Worm (Caenorhabditis elegans) whole organism, L3 larva: ENCODE results near the gene R13A1.1.
A peak's percentile ranks its signal among the peaks of the same experiment; 100 is the strongest.

ENCODE experiments used
- ZK546.5 ChIP-seq: sonication (generic microtip); optimal IDR thresholded peaks from 2 replicates; lab custom pipeline; 2017; ENCODE audit warnings: missing biosample characterization, missing genetic modification characterization
- aly-2 ChIP-seq: fragments of 150-350 bp; optimal IDR thresholded peaks from 2 replicates; lab custom pipeline; 2014; ENCODE audit warnings: missing biosample characterization, missing genetic modification characterization
- ceh-28 ChIP-seq: fragments of 150-350 bp; optimal IDR thresholded peaks from 2 replicates; lab custom pipeline; 2014; ENCODE audit warnings: missing biosample characterization, missing genetic modification reagents, missing genetic modification characterization
- ceh-82 ChIP-seq: fragments of 150-350 bp; optimal IDR thresholded peaks from 2 replicates; lab custom pipeline; 2014; ENCODE audit warnings: missing biosample characterization, missing genetic modification characterization
- ceh-9 ChIP-seq: sonication (generic microtip); optimal IDR thresholded peaks from 2 replicates; lab custom pipeline; 2018; ENCODE audit warnings: missing biosample characterization, missing genetic modification characterization
- daf-12 ChIP-seq: fragments of 150-350 bp; optimal IDR thresholded peaks from 2 replicates; lab custom pipeline; 2014; ENCODE audit warnings: missing biosample characterization, missing genetic modification reagents, missing genetic modification characterization
- egl-27 ChIP-seq: sonication (generic microtip); optimal IDR thresholded peaks from 4 replicates; lab custom pipeline; 2017; ENCODE audit warnings: missing biosample characterization, missing genetic modification reagents, missing genetic modification characterization
- egl-5 ChIP-seq: fragments of 150-350 bp; optimal IDR thresholded peaks from 2 replicates; lab custom pipeline; 2017; ENCODE audit warnings: missing biosample characterization, missing genetic modification reagents, missing genetic modification characterization, inconsistent platforms
- elt-1 ChIP-seq: fragments of 150-350 bp; optimal IDR thresholded peaks from 2 replicates; lab custom pipeline; 2014; ENCODE audit warnings: missing biosample characterization, missing genetic modification characterization
- elt-2 ChIP-seq: sonication (generic microtip); optimal IDR thresholded peaks from 2 replicates; lab custom pipeline; 2016; ENCODE audit warnings: missing genetic modification reagents, mild to moderate bottlenecking, missing genetic modification characterization, missing compliant biosample characterization
- elt-3 ChIP-seq, 3 experiments: fragments of 150-350 bp in 1 of 3; sonication (generic microtip) in 2 of 3; optimal IDR thresholded peaks; 2 replicates in 2 of 3; 4 replicates in 1 of 3; lab custom pipeline; 2014 to 2017; ENCODE audit warnings: missing biosample characterization in 3 of 3, missing genetic modification characterization in 3 of 3
- eor-1 ChIP-seq, 2 experiments: fragments of 150-350 bp; optimal IDR thresholded peaks; 2 replicates each; lab custom pipeline; 2014 to 2018; ENCODE audit warnings: missing biosample characterization in 2 of 2, missing genetic modification characterization in 2 of 2
- fkh-10 ChIP-seq: sonication (generic microtip); optimal IDR thresholded peaks from 2 replicates; lab custom pipeline; 2017; ENCODE audit warnings: missing biosample characterization, missing genetic modification reagents, missing genetic modification characterization
- fkh-2 ChIP-seq: fragments of 150-350 bp; optimal IDR thresholded peaks from 2 replicates; lab custom pipeline; 2014; ENCODE audit warnings: missing biosample characterization, missing genetic modification reagents, missing genetic modification characterization
- fos-1 ChIP-seq: fragments of 150-350 bp; optimal IDR thresholded peaks from 2 replicates; lab custom pipeline; 2014; ENCODE audit warnings: missing biosample characterization, missing genetic modification characterization
- hmg-11 ChIP-seq: sonication (generic microtip); optimal IDR thresholded peaks from 2 replicates; lab custom pipeline; 2016; ENCODE audit warnings: missing genetic modification characterization, missing compliant biosample characterization
- jun-1 ChIP-seq: fragments of 150-350 bp; optimal IDR thresholded peaks from 2 replicates; lab custom pipeline; 2014; ENCODE audit warnings: missing biosample characterization, missing genetic modification reagents, missing genetic modification characterization
- lin-15B ChIP-seq: fragments of 150-350 bp; optimal IDR thresholded peaks from 2 replicates; lab custom pipeline; 2014; ENCODE audit warnings: missing biosample characterization, missing genetic modification characterization
- lin-39 ChIP-seq: fragments of 150-350 bp; optimal IDR thresholded peaks from 2 replicates; lab custom pipeline; 2018; ENCODE audit warnings: missing biosample characterization, missing genetic modification reagents, missing genetic modification characterization
- lsy-12 ChIP-seq: sonication (generic microtip); optimal IDR thresholded peaks from 2 replicates; lab custom pipeline; 2016; ENCODE audit warnings: mild to moderate bottlenecking, missing genetic modification characterization, missing compliant biosample characterization
- mdl-1 ChIP-seq: fragments of 150-350 bp; optimal IDR thresholded peaks from 2 replicates; lab custom pipeline; 2014; ENCODE audit warnings: missing biosample characterization, missing genetic modification characterization
- mml-1 ChIP-seq: fragments of 150-350 bp; sonication (generic microtip); optimal IDR thresholded peaks from 3 replicates; lab custom pipeline; 2014; ENCODE audit warnings: missing biosample characterization, missing genetic modification characterization
- nfya-1 ChIP-seq: sonication (generic microtip); optimal IDR thresholded peaks from 2 replicates; lab custom pipeline; 2017; ENCODE audit warnings: missing genetic modification characterization, mild to moderate bottlenecking, missing compliant biosample characterization, antibody characterized with exemption, moderate library complexity; ENCODE audit not compliant: insufficient read depth
- nhr-11 ChIP-seq: fragments of 150-350 bp; optimal IDR thresholded peaks from 2 replicates; lab custom pipeline; 2014; ENCODE audit warnings: missing biosample characterization, missing genetic modification characterization
- nhr-12 ChIP-seq: fragments of 150-350 bp; optimal IDR thresholded peaks from 2 replicates; lab custom pipeline; 2014; ENCODE audit warnings: missing biosample characterization, missing genetic modification characterization
- nhr-23 ChIP-seq: fragments of 150-350 bp; optimal IDR thresholded peaks from 2 replicates; lab custom pipeline; 2014; ENCODE audit warnings: missing biosample characterization, missing genetic modification reagents, missing genetic modification characterization
- nhr-25 ChIP-seq: sonication (generic microtip); optimal IDR thresholded peaks from 2 replicates; lab custom pipeline; 2017; ENCODE audit warnings: missing biosample characterization, missing genetic modification characterization
- nhr-28 ChIP-seq: fragments of 150-350 bp; optimal IDR thresholded peaks from 2 replicates; lab custom pipeline; 2014; ENCODE audit warnings: missing biosample characterization, missing genetic modification characterization
- nhr-43 ChIP-seq: sonication (generic microtip); optimal IDR thresholded peaks from 2 replicates; lab custom pipeline; 2016; ENCODE audit warnings: mild to moderate bottlenecking, missing genetic modification characterization, missing compliant biosample characterization; ENCODE audit not compliant: poor library complexity, severe bottlenecking
- nhr-76 ChIP-seq: fragments of 150-350 bp; sonication (generic microtip); optimal IDR thresholded peaks from 5 replicates; lab custom pipeline; 2014; ENCODE audit warnings: missing biosample characterization, missing genetic modification characterization
- pha-4 ChIP-seq: fragments of 150-350 bp; optimal IDR thresholded peaks from 2 replicates; lab custom pipeline; 2014; ENCODE audit warnings: missing biosample characterization, missing genetic modification reagents, missing genetic modification characterization
- pqm-1 ChIP-seq: fragments of 150-350 bp; optimal IDR thresholded peaks from 2 replicates; lab custom pipeline; 2017; ENCODE audit warnings: missing biosample characterization, missing genetic modification characterization, inconsistent platforms
- skn-1 ChIP-seq: fragments of 150-350 bp; optimal IDR thresholded peaks from 2 replicates; lab custom pipeline; 2014; ENCODE audit warnings: missing biosample characterization, missing genetic modification characterization
- snpc-4 ChIP-seq: fragments of 150-350 bp; optimal IDR thresholded peaks from 2 replicates; lab custom pipeline; 2014; ENCODE audit warnings: missing biosample characterization, missing genetic modification characterization
- tbx-2 ChIP-seq: sonication (generic microtip); optimal IDR thresholded peaks from 2 replicates; lab custom pipeline; 2016; ENCODE audit warnings: mild to moderate bottlenecking, missing genetic modification characterization, missing compliant biosample characterization
- unc-39 ChIP-seq: sonication (generic microtip); optimal IDR thresholded peaks from 4 replicates; lab custom pipeline; 2017; ENCODE audit warnings: missing biosample characterization, missing genetic modification characterization
- unc-62 ChIP-seq: fragments of 150-350 bp; sonication (generic microtip); optimal IDR thresholded peaks from 4 replicates; lab custom pipeline; 2014; ENCODE audit warnings: missing biosample characterization, missing genetic modification reagents, missing genetic modification characterization
- ztf-11 ChIP-seq: fragments of 150-350 bp; optimal IDR thresholded peaks from 2 replicates; lab custom pipeline; 2014; ENCODE audit warnings: missing biosample characterization, missing genetic modification characterization
- ztf-4 ChIP-seq: fragments of 150-350 bp; optimal IDR thresholded peaks from 2 replicates; lab custom pipeline; 2014; ENCODE audit warnings: missing biosample characterization, missing genetic modification characterization

R13A1.1 gene

DNA sequence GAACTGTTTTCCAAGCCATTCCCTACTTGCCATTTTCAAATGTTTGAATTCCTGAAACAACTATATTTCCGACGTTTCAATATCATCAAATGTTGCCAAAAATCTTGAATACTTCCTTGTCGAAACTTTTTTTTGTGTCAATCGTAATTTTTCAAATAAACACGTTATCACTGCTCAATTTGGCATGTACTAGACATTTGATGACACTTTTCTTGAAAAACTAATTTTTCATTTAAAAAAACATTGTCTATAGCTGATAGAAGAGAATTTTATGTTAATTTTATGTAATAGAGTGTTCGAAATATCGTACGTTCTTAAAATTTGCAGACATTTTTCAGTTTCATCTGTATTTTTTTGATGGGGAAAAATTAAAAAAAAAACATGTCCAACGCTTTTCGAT, 37.0 kb upstream of the R13A1.1 start:
- TF ChIP-seq elt-2 (tag; lab: Kevin White, UChicago) (peak; percentile 48), ztf-11 (tag; lab: Kevin White, UChicago) (no peak)

ce11 chrIV:7184597-7184996, 35.2 kb upstream of the R13A1.1 start, which contains the start of gene clec-179:
Gene clec-179, minus strand, starts transcription at chrIV:7184697.
- no peak for TF ChIP-seq ztf-4 (tag; lab: Kevin White, UChicago)
- no peak for TF ChIP-seq tbx-2 (tag; lab: Kevin White, UChicago)
- TF ChIP-seq elt-3 (tag; optimal IDR thresholded peaks at IDR 0.05; lab: Kevin White, UChicago), result no peak
- no peak for TF ChIP-seq daf-12
- TF ChIP-seq nhr-25 (tag; lab: Kevin White, UChicago), result no peak
- TF ChIP-seq skn-1 (tag; lab: Kevin White, UChicago), result no peak
- no peak for TF ChIP-seq ceh-82 (tag; lab: Kevin White, UChicago)
- no peak for TF ChIP-seq lin-39
- no peak for TF ChIP-seq mdl-1 (tag; lab: Kevin White, UChicago)
- TF ChIP-seq eor-1 (tag; optimal IDR thresholded peaks at IDR 0.05; lab: Kevin White, UChicago), result no peak
- TF ChIP-seq unc-62 (GFP tag; lab: Kevin White, UChicago), result no peak

ce11 chrIV:7186756-7187155, 33.1 kb upstream of the R13A1.1 start, which contains the start of gene str-249:
Gene str-249, minus strand, starts transcription at chrIV:7186856.
- no peak for TF ChIP-seq snpc-4 (tag; lab: Kevin White, UChicago)
- TF ChIP-seq fos-1 (tag; lab: Kevin White, UChicago), result no peak
- TF ChIP-seq egl-27 (tag; lab: Kevin White, UChicago), result no peak
- no peak for TF ChIP-seq nhr-25 (tag; lab: Kevin White, UChicago)
- no peak for TF ChIP-seq elt-1
- TF ChIP-seq daf-12, result no peak
- TF ChIP-seq tbx-2 (tag; lab: Kevin White, UChicago), result no peak
- TF ChIP-seq aly-2 (tag; lab: Kevin White, UChicago), result no peak
- no peak for TF ChIP-seq lin-15B (tag; lab: Kevin White, UChicago)
- no peak for TF ChIP-seq nhr-76
- no peak for TF ChIP-seq hmg-11 (tag; lab: Kevin White, UChicago)
- TF ChIP-seq fkh-2 (tag; lab: Kevin White, UChicago), result no peak

DNA sequence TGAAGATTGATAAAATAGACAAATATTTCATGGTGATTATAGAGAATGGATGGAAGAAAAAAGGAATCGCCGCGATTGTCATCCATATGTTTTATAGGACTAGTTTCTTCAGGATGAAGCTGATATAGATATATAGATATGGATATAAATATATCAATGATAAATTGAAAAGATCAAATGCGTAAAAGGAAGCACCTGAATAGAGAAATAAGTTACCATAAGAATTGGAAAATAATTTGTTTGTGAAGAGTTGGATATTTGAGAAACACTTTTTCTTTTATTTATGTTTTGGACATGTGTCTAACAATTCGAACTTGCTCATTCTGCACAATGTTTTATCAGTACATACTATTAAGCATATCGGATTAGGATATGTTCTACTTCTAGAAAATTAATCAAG, 31.8 kb upstream of the R13A1.1 start, which contains the start of gene C42D4.13:
TSS of gene C42D4.13 (minus strand) at position 101 of the 400 bp plus-strand sequence.
- no peak for TF ChIP-seq egl-27 (tag; lab: Kevin White, UChicago)
- no peak for TF ChIP-seq ceh-9 (tag; lab: Kevin White, UChicago)
- no peak for TF ChIP-seq lsy-12 (tag; lab: Kevin White, UChicago)
- no peak for TF ChIP-seq ZK546.5 (tag; lab: Kevin White, UChicago)
- TF ChIP-seq skn-1 (tag; lab: Kevin White, UChicago), result no peak
- TF ChIP-seq nhr-28 (tag; lab: Kevin White, UChicago), result no peak
- TF ChIP-seq mdl-1 (tag; lab: Kevin White, UChicago), result no peak
- no peak for TF ChIP-seq elt-2 (tag; lab: Kevin White, UChicago)
- TF ChIP-seq ceh-28 (tag; lab: Kevin White, UChicago), result no peak
- no peak for TF ChIP-seq snpc-4 (tag; lab: Kevin White, UChicago)
- no peak for TF ChIP-seq unc-39 (tag; lab: Kevin White, UChicago)
- no peak for TF ChIP-seq nhr-12
- TF ChIP-seq elt-1, result no peak
- no peak for TF ChIP-seq lin-15B (tag; lab: Kevin White, UChicago)
- no peak for TF ChIP-seq nfya-1 (tag; lab: Kevin White, UChicago)
- TF ChIP-seq nhr-11 (tag; lab: Kevin White, UChicago), result no peak
- TF ChIP-seq daf-12, result no peak
- TF ChIP-seq jun-1 (tag; lab: Kevin White, UChicago), result no peak
- no peak for TF ChIP-seq eor-1 (tag; optimal IDR thresholded peaks at IDR 0.05; lab: Kevin White, UChicago)

DNA sequence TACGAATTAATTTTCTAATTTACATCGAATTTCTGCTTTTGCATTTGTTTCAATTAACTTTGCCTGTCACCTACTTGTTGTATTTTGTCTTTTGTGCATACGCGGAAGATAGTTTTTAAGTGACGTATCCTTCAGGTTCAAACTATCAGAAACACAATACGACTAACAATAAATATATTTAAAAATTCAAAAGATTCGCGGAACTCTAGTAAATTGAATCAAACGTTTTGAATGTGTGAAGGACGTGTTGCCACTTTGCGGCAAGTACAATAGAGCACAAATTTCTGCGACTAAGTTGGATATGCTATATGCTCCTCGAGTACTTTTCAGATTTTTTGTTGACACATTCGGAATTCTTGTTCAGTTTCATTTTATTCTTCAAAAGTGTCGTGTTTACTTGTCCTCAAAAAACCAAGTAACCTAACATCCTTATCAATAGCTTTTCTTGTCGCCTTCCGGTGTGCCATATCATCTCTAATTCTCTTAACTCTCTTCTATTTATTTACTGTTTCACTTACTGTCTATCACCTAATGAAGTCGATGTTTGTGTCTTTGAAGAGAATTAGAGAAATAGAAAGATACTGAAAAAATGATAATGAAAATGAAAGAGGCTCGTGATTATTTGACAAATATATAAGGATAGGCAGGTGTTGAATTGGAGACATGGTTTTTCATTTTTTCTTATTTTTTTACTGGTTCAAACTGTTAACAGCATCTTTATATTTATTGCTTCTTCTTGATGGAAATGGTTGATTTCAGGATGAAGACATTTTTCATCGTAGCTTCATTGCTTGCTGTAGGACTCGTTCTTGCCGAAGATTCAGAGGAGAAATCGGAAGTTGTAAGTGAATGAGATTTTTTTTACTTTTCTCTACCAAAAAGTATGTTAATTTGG, 31.1 kb upstream of the R13A1.1 start, which contains the start of gene srlf-7:
TSS of gene srlf-7 (plus strand) at position 760 of the 895 bp plus-strand sequence.
- TF ChIP-seq ceh-28 (tag; lab: Kevin White, UChicago), result peak; percentile 62
- TF ChIP-seq mml-1 (tag; lab: Kevin White, UChicago), result no peak
- peak; percentile 9 for TF ChIP-seq snpc-4 (tag; lab: Kevin White, UChicago)
- peak; percentile 88 for TF ChIP-seq jun-1 (tag; lab: Kevin White, UChicago)
- TF ChIP-seq pha-4, result peak; percentile 97
- peak; percentile 99 for TF ChIP-seq elt-2 (tag; lab: Kevin White, UChicago)
- TF ChIP-seq elt-3 (tag; optimal IDR thresholded peaks at IDR 0.05; lab: Kevin White, UChicago), result peak; percentile 30 to 89 (median 45)
- no peak for TF ChIP-seq egl-5 (tag; lab: Kevin White, UChicago)
- TF ChIP-seq fkh-2 (tag; lab: Kevin White, UChicago), result no peak
- TF ChIP-seq nhr-43 (tag; lab: Kevin White, UChicago), result peak; percentile 11
- TF ChIP-seq egl-27 (tag; lab: Kevin White, UChicago), result no peak
- peak; percentile 55 for TF ChIP-seq skn-1 (tag; lab: Kevin White, UChicago)
- no peak for TF ChIP-seq eor-1 (tag; optimal IDR thresholded peaks at IDR 0.05; lab: Kevin White, UChicago)
- no peak for TF ChIP-seq ceh-9 (tag; lab: Kevin White, UChicago)
- TF ChIP-seq pqm-1 (tag; lab: Kevin White, UChicago), result peak; percentile 100
- TF ChIP-seq nhr-25 (tag; lab: Kevin White, UChicago), result no peak
- peak; percentile 71 for TF ChIP-seq nhr-23 (tag; lab: Kevin White, UChicago)
- TF ChIP-seq fkh-10 (GFP tag; lab: Kevin White, UChicago), result peak; percentile 65
